Worm (Caenorhabditis elegans) whole organism, L4 larva: Measurements from ENCODE around the gene athp-1.

ENCODE experiments used
- D1046.2 ChIP-seq: fragments of 200-800 bp; sonication (Bioruptor generic); IDR thresholded peaks from 2 replicates; pipeline ENCODE4 v1.3.6; 2022; ENCODE audit warnings: missing genetic modification characterization, missing compliant biosample characterization
- F37D6.2 ChIP-seq: sonication (generic microtip); optimal IDR thresholded peaks from 2 replicates; lab custom pipeline; 2016; ENCODE audit warnings: mild to moderate bottlenecking, missing genetic modification characterization, missing compliant biosample characterization
- F49E8.2 ChIP-seq: sonication (generic microtip); optimal IDR thresholded peaks from 2 replicates; lab custom pipeline; 2016; ENCODE audit warnings: missing compliant biosample characterization, mild to moderate bottlenecking, missing genetic modification characterization, borderline replicate concordance
- T26A8.4 ChIP-seq: fragments of 200-800 bp; sonication (Bioruptor generic); IDR thresholded peaks from 2 replicates; pipeline ENCODE4 v1.3.6; 2022; ENCODE audit warnings: missing genetic modification characterization, missing compliant biosample characterization
- Y48G9A.11 ChIP-seq: fragments of 200-800 bp; sonication (Bioruptor generic); IDR thresholded peaks from 2 replicates; pipeline ENCODE4 v1.3.6; 2022; ENCODE audit warnings: missing genetic modification reagents, missing genetic modification characterization, missing compliant biosample characterization
- ZK337.2 ChIP-seq: fragments of 200-800 bp; sonication (Bioruptor generic); IDR thresholded peaks from 2 replicates; pipeline ENCODE4 v1.3.6; 2022; ENCODE audit warnings: missing genetic modification reagents, missing genetic modification characterization, missing compliant biosample characterization
- ZK546.5 ChIP-seq, 2 experiments: sonication (generic microtip); optimal IDR thresholded peaks; 2 replicates each; lab custom pipeline; 2017; ENCODE audit warnings: missing biosample characterization in 2 of 2, missing genetic modification characterization in 2 of 2
- attf-4 ChIP-seq: sonication (generic microtip); optimal IDR thresholded peaks from 3 replicates; lab custom pipeline; 2017; ENCODE audit warnings: missing biosample characterization, missing genetic modification characterization
- ceh-28 ChIP-seq: fragments of 150-350 bp; optimal IDR thresholded peaks from 2 replicates; lab custom pipeline; 2014; ENCODE audit warnings: missing biosample characterization, missing genetic modification reagents, missing genetic modification characterization
- ceh-44 ChIP-seq: fragments of 200-800 bp; sonication (Bioruptor generic); IDR thresholded peaks from 2 replicates; pipeline ENCODE4 v1.3.6; 2022; ENCODE audit warnings: missing genetic modification reagents, missing genetic modification characterization, missing compliant biosample characterization
- daf-12 ChIP-seq: fragments of 150-350 bp; optimal IDR thresholded peaks from 2 replicates; lab custom pipeline; 2014; ENCODE audit warnings: missing biosample characterization, missing genetic modification reagents, missing genetic modification characterization
- daf-16 ChIP-seq, 3 experiments: sonication (generic microtip); optimal IDR thresholded peaks; 2 replicates each; lab custom pipeline; 2016 to 2017; ENCODE audit warnings: missing genetic modification characterization in 3 of 3, missing genetic modification reagents in 3 of 3, mild to moderate bottlenecking in 2 of 3, missing compliant biosample characterization in 2 of 3, missing biosample characterization in 1 of 3, moderate library complexity in 1 of 3
- dmd-6 ChIP-seq: fragments of 200-800 bp; sonication (Bioruptor generic); IDR thresholded peaks from 2 replicates; pipeline ENCODE4 v1.3.6; 2022; ENCODE audit warnings: missing genetic modification reagents, missing genetic modification characterization, missing compliant biosample characterization
- dmd-9 ChIP-seq: fragments of 200-800 bp; sonication (Bioruptor generic); IDR thresholded peaks from 2 replicates; pipeline ENCODE4 v1.3.6; 2022; ENCODE audit warnings: missing genetic modification reagents, missing genetic modification characterization, missing compliant biosample characterization
- dpl-1 ChIP-seq: fragments of 150-350 bp; optimal IDR thresholded peaks from 2 replicates; lab custom pipeline; 2014; ENCODE audit warnings: missing biosample characterization, missing genetic modification reagents, missing genetic modification characterization
- egl-43 ChIP-seq: fragments of 200-800 bp; sonication (Bioruptor generic); IDR thresholded peaks from 2 replicates; pipeline ENCODE4 v1.3.6; 2022; ENCODE audit warnings: missing genetic modification reagents, missing genetic modification characterization, missing compliant biosample characterization
- gei-8 ChIP-seq: fragments of 200-800 bp; sonication (Bioruptor generic); optimal IDR thresholded peaks from 2 replicates; lab custom pipeline; 2018; ENCODE audit warnings: mild to moderate bottlenecking, missing genetic modification characterization, missing compliant biosample characterization
- hif-1 ChIP-seq, 2 experiments: sonication (generic microtip); optimal IDR thresholded peaks; 2 replicates each; lab custom pipeline; 2016 to 2017; ENCODE audit warnings: missing compliant biosample characterization in 2 of 2, missing genetic modification characterization in 2 of 2, missing genetic modification reagents in 2 of 2, missing genotype in 2 of 2, mild to moderate bottlenecking in 1 of 2
- hmg-1.1 ChIP-seq: fragments of 200-800 bp; sonication (Bioruptor generic); IDR thresholded peaks from 2 replicates; pipeline ENCODE4 v1.3.6; 2022; ENCODE audit warnings: missing genetic modification reagents, missing genetic modification characterization, missing compliant biosample characterization
- jun-1 ChIP-seq: fragments of 150-350 bp; optimal IDR thresholded peaks from 2 replicates; lab custom pipeline; 2014; ENCODE audit warnings: missing biosample characterization, missing genetic modification reagents, missing genetic modification characterization
- lin-13 ChIP-seq: fragments of 150-350 bp; optimal IDR thresholded peaks from 2 replicates; lab custom pipeline; 2014; ENCODE audit warnings: missing biosample characterization, missing genetic modification reagents, missing genetic modification characterization
- lir-3 ChIP-seq: sonication (generic microtip); optimal IDR thresholded peaks from 2 replicates; lab custom pipeline; 2016; ENCODE audit warnings: mild to moderate bottlenecking, missing genetic modification characterization, missing compliant biosample characterization
- lsy-2 ChIP-seq, 2 experiments: fragments of 150-350 bp in 1 of 2; sonication (generic microtip) in 1 of 2; optimal IDR thresholded peaks; 2 replicates each; lab custom pipeline; 2014 to 2017; ENCODE audit warnings: missing biosample characterization in 2 of 2, missing genetic modification characterization in 2 of 2
- madf-5 ChIP-seq, 2 experiments: fragments of 200-800 bp; sonication (Bioruptor generic); IDR thresholded peaks; 2 replicates each; pipeline ENCODE4 v1.3.6; 2022; ENCODE audit warnings: missing compliant biosample characterization in 2 of 2, missing genetic modification characterization in 2 of 2
- mdt-29 ChIP-seq: fragments of 200-800 bp; sonication (Bioruptor generic); IDR thresholded peaks from 2 replicates; pipeline ENCODE4 v1.3.6; 2022; ENCODE audit warnings: missing genetic modification reagents, missing genetic modification characterization, missing compliant biosample characterization
- mep-1 ChIP-seq: fragments of 150-350 bp; sonication (generic microtip); optimal IDR thresholded peaks from 3 replicates; lab custom pipeline; 2014; ENCODE audit warnings: missing biosample characterization, missing genetic modification characterization
- mes-2 ChIP-seq: sonication (generic microtip); optimal IDR thresholded peaks from 2 replicates; lab custom pipeline; 2016; ENCODE audit warnings: missing genotype, mild to moderate bottlenecking, missing genetic modification characterization, missing compliant biosample characterization; ENCODE audit not compliant: poor library complexity, severe bottlenecking
- nhr-28 ChIP-seq: fragments of 150-350 bp; optimal IDR thresholded peaks from 2 replicates; lab custom pipeline; 2014; ENCODE audit warnings: missing biosample characterization, missing genetic modification characterization
- nhr-42 ChIP-seq: fragments of 200-800 bp; sonication (Bioruptor generic); IDR thresholded peaks from 2 replicates; pipeline ENCODE4 v1.3.6; 2022; ENCODE audit warnings: missing genetic modification characterization, missing compliant biosample characterization
- nhr-6 ChIP-seq: fragments of 150-350 bp; optimal IDR thresholded peaks from 2 replicates; lab custom pipeline; 2014; ENCODE audit warnings: missing biosample characterization, missing genetic modification characterization
- nhr-77 ChIP-seq: fragments of 150-350 bp; optimal IDR thresholded peaks from 2 replicates; lab custom pipeline; 2014; ENCODE audit warnings: missing biosample characterization, missing genetic modification characterization
- set-16 ChIP-seq: fragments of 200-800 bp; sonication (Bioruptor generic); IDR thresholded peaks from 2 replicates; pipeline ENCODE4 v1.3.6; 2022; ENCODE audit warnings: missing genetic modification reagents, missing genetic modification characterization, missing compliant biosample characterization
- snpc-1.2 ChIP-seq: fragments of 200-800 bp; sonication (Bioruptor generic); IDR thresholded peaks from 2 replicates; pipeline ENCODE4 v1.3.6; 2022; ENCODE audit warnings: missing genetic modification reagents, missing genetic modification characterization, missing compliant biosample characterization
- tag-97 ChIP-seq: fragments of 200-800 bp; sonication (Bioruptor generic); IDR thresholded peaks from 2 replicates; pipeline ENCODE4 v1.3.6; 2022; ENCODE audit warnings: missing genetic modification characterization, missing compliant biosample characterization
- tra-1 ChIP-seq: fragments of 200-800 bp; sonication (Bioruptor generic); IDR thresholded peaks from 2 replicates; pipeline ENCODE4 v1.3.6; 2022; ENCODE audit warnings: missing genetic modification reagents, missing genetic modification characterization, missing compliant biosample characterization
- unc-130 ChIP-seq: sonication (generic microtip); optimal IDR thresholded peaks from 2 replicates; lab custom pipeline; 2016; ENCODE audit warnings: missing genetic modification reagents, missing genetic modification characterization, missing compliant biosample characterization
- vab-7 ChIP-seq: fragments of 200-800 bp; sonication (Bioruptor generic); IDR thresholded peaks from 2 replicates; pipeline ENCODE4 v1.3.6; 2022; ENCODE audit warnings: missing genetic modification reagents, missing genetic modification characterization, missing compliant biosample characterization
- zip-11 ChIP-seq: fragments of 200-800 bp; sonication (Bioruptor generic); IDR thresholded peaks from 2 replicates; pipeline ENCODE4 v1.3.6; 2022; ENCODE audit warnings: missing genetic modification characterization, missing compliant biosample characterization

The athp-1 gene

ce11 chrIII:10855398-10855880 lies 26.1 kb upstream of the athp-1 start, which contains the start of gene Y39A1C.1 (continued):
- TF ChIP-seq dpl-1 (GFP tag; lab: Kevin White, UChicago) = no peak
- no peak for TF ChIP-seq lin-13 (GFP tag; lab: Kevin White, UChicago)
- no peak for TF ChIP-seq daf-16 (GFP tag; optimal IDR thresholded peaks at IDR 0.05; lab: Kevin White, UChicago)
- no peak for TF ChIP-seq daf-16 (tag; optimal IDR thresholded peaks at IDR 0.05; lab: Kevin White, UChicago)
- TF ChIP-seq F49E8.2 (tag; lab: Kevin White, UChicago) = no peak
- 0 out of 2 replicates have a peak, but pooled peaks have one; percentile 17 for TF ChIP-seq set-16 (GFP tag; lab: Robert Waterston, UW)
- TF ChIP-seq T26A8.4 (GFP tag; lab: Robert Waterston, UW) = no peak
- TF ChIP-seq egl-43 (GFP tag; lab: Robert Waterston, UW) = no peak
- TF ChIP-seq, all 104 proteins: peak for 6

ce11 chrIII:10856830-10857229 lies 24.7 kb upstream of the athp-1 start:
- TF ChIP-seq ceh-44 (GFP tag; lab: Robert Waterston, UW) (peak; percentile 78), Y48G9A.11 (GFP tag; lab: Robert Waterston, UW) (peak; percentile 51; the same call in 1 of the 2 replicates), jun-1 (tag; lab: Kevin White, UChicago) (no peak), unc-130 (peak; percentile 77), daf-12 (tag; lab: Kevin White, UChicago) (no peak), zip-11 (GFP tag; lab: Robert Waterston, UW) (no peak), D1046.2 (GFP tag; lab: Robert Waterston, UW) (0 out of 2 replicates have a peak, but pooled peaks have one; percentile 56), dmd-9 (GFP tag; lab: Robert Waterston, UW) (peak; percentile 65; the same call in 1 of the 2 replicates), mes-2 (tag; lab: Kevin White, UChicago) (peak; percentile 90), nhr-6 (tag; lab: Kevin White, UChicago) (no peak), madf-5 (GFP tag; IDR thresholded peaks at IDR 0.05; lab: Robert Waterston, UW) (0 out of 4 replicates have a peak, but pooled peaks of 1 of the 2 experiments have one; percentile 35), vab-7 (0 out of 2 replicates have a peak, but pooled peaks have one; percentile 55), attf-4 (no peak), hif-1 (tag; optimal IDR thresholded peaks at IDR 0.05; lab: Kevin White, UChicago) (peak in 1 of 2 experiments; percentile 72), nhr-77 (tag; lab: Kevin White, UChicago) (no peak), dmd-6 (GFP tag; lab: Robert Waterston, UW) (peak; percentile 22; the same call in 1 of the 2 replicates), mdt-29 (GFP tag; lab: Robert Waterston, UW) (0 out of 2 replicates have a peak, but pooled peaks have one; percentile 29), tra-1 (GFP tag; lab: Robert Waterston, UW) (no peak; the same call in 1 of the 2 replicates), lsy-2 (tag; optimal IDR thresholded peaks at IDR 0.05; lab: Kevin White, UChicago) (no peak), F49E8.2 (tag; lab: Kevin White, UChicago) (no peak), lir-3 (tag; lab: Kevin White, UChicago) (no peak), gei-8 (no peak), nhr-42 (GFP tag; lab: Robert Waterston, UW) (0 out of 2 replicates have a peak, but pooled peaks have one; percentile 52), mep-1 (tag; lab: Kevin White, UChicago) (no peak), dpl-1 (GFP tag; lab: Kevin White, UChicago) (no peak), hmg-1.1 (GFP tag; lab: Robert Waterston, UW) (0 out of 2 replicates have a peak, but pooled peaks have one; percentile 20), nhr-28 (no peak), snpc-1.2 (GFP tag; lab: Robert Waterston, UW) (no peak), tag-97 (GFP tag; lab: Robert Waterston, UW) (0 out of 2 replicates have a peak, but pooled peaks have one; percentile 57), set-16 (GFP tag; lab: Robert Waterston, UW) (no peak), ZK337.2 (GFP tag; lab: Robert Waterston, UW) (peak; percentile 57; the same call in 1 of the 2 replicates), ceh-28 (tag; lab: Kevin White, UChicago) (no peak), F37D6.2 (tag; lab: Kevin White, UChicago) (no peak), ZK546.5 (tag; optimal IDR thresholded peaks at IDR 0.05; lab: Kevin White, UChicago) (no peak)
